Worm (Caenorhabditis elegans): ENCODE results near the gene thn-2.
A peak's percentile ranks its signal among the peaks of the same experiment; 100 is the strongest.

Gene thn-2

ce11 chrIV:12361392-12362092, 21.4 kb upstream of the thn-2 start, which contains the start of the genes ccr-4 and ZC518.8 (continued):
- TF ChIP-seq nhr-27 (tag; optimal IDR thresholded peaks at IDR 0.05) (no peak), lsl-1 (GFP tag; optimal IDR thresholded peaks at IDR 0.05) (no peak), sdz-38 (tag; optimal IDR thresholded peaks at IDR 0.05) (no peak), hsf-1 (GFP tag; IDR thresholded peaks at IDR 0.05) (no peak), ama-1 (optimal IDR thresholded peaks at IDR 0.05) (no peak), ama-1 (GFP tag; optimal IDR thresholded peaks at IDR 0.05) (no peak), egrh-3 (GFP tag; IDR thresholded peaks at IDR 0.05) (no peak), F23B12.7 (tag; optimal IDR thresholded peaks at IDR 0.05; ENCODE audit: insufficient read depth) (no peak), Y53F4B.3 (GFP tag; IDR thresholded peaks at IDR 0.05) (no peak), bed-2 (GFP tag; IDR thresholded peaks at IDR 0.05) (no peak), die-1 (tag; optimal IDR thresholded peaks at IDR 0.05) (no peak), F39B2.1 (GFP tag; IDR thresholded peaks at IDR 0.05) (no peak), aptf-2 (GFP tag; conservative IDR thresholded peaks at IDR 0.05) (no peak), snpc-3.4 (tag; optimal IDR thresholded peaks at IDR 0.05) (no peak), rcor-1 (GFP tag; IDR thresholded peaks at IDR 0.05) (no peak), gei-17 (GFP tag; optimal IDR thresholded peaks at IDR 0.05) (no peak), ccch-3 (GFP tag; optimal IDR thresholded peaks at IDR 0.05) (no peak), mcd-1 (GFP tag; IDR thresholded peaks at IDR 0.05) (no peak), dpff-1 (tag; optimal IDR thresholded peaks at IDR 0.05) (no peak), zim-3 (tag; optimal IDR thresholded peaks at IDR 0.05) (no peak), Y95B8A.8 (GFP tag; IDR thresholded peaks at IDR 0.05) (no peak), pha-4 (tag; optimal IDR thresholded peaks at IDR 0.05) (no peak), snpc-4 (GFP tag; optimal IDR thresholded peaks at IDR 0.05) (no peak), snpc-4 (tag; optimal IDR thresholded peaks at IDR 0.05) (no peak), sea-2 (GFP tag; IDR thresholded peaks at IDR 0.05) (no peak), tlf-1 (GFP tag; optimal IDR thresholded peaks at IDR 0.05) (no peak), mel-28 (tag; optimal IDR thresholded peaks at IDR 0.05; ENCODE audit: borderline replicate concordance) (no peak), aptf-3 (GFP tag; IDR thresholded peaks at IDR 0.05) (0 out of 2 replicates have a peak, but pooled peaks have one; percentile 34), T26A5.8 (tag; optimal IDR thresholded peaks at IDR 0.05) (no peak), lin-26 (GFP tag; IDR thresholded peaks at IDR 0.05) (0 out of 2 replicates have a peak, but pooled peaks have one; percentile 50), F22D6.2 (tag; optimal IDR thresholded peaks at IDR 0.05) (no peak), B0336.3 (GFP tag; IDR thresholded peaks at IDR 0.05) (no peak), nhr-80 (tag; optimal IDR thresholded peaks at IDR 0.05) (peak; percentile 40), athp-1 (tag; optimal IDR thresholded peaks at IDR 0.05) (no peak), madf-6 (GFP tag; IDR thresholded peaks at IDR 0.05) (no peak), nhr-120 (GFP tag; IDR thresholded peaks at IDR 0.05) (no peak), unc-130 (GFP tag; optimal IDR thresholded peaks at IDR 0.05) (no peak), ceh-100 (GFP tag; IDR thresholded peaks at IDR 0.05) (no peak), hlh-12 (tag; optimal IDR thresholded peaks at IDR 0.05) (no peak), tbp1 (GFP tag; optimal IDR thresholded peaks at IDR 0.05) (no peak), let-526 (GFP tag; IDR thresholded peaks at IDR 0.05) (no peak), madf-8 (GFP tag; conservative IDR thresholded peaks at IDR 0.05) (no peak)
